Worm (Caenorhabditis elegans) whole organism, L4/young adult: ENCODE results near the gene C33G8.2.

Source experiments
- W03F9.2 ChIP-seq: fragments of 150-350 bp; optimal IDR thresholded peaks from 2 replicates; lab custom pipeline; 2014; ENCODE audit warnings: missing biosample characterization, missing genetic modification characterization
- dao-5 ChIP-seq: sonication (generic microtip); optimal IDR thresholded peaks from 2 replicates; lab custom pipeline; 2016; ENCODE audit warnings: missing genotype, missing genetic modification characterization, moderate library complexity, missing compliant biosample characterization
- him-1 ChIP-seq: sonication (generic microtip); optimal IDR thresholded peaks from 2 replicates; lab custom pipeline; 2016; ENCODE audit warnings: missing genotype, missing genetic modification reagents, missing genetic modification characterization, missing compliant biosample characterization

DNA sequence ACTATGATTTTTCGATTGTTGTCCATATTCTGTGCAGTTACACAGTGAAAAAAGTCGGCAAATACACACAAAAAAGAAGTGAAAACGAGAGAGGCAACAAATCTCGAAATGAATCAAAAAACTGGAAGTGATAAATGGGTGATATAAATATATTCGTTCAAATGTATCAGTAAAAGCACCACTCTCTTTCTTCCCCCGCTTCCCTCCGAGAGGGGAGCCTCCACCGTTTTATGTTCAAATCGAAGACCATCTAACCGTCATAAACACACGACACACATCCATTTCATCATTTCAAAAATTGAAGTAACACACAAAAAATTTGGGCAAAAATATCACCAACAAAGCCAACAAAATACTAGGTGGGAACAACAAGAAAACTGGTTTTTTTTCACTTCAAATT lies 17.5 kb downstream of the C33G8.2 start, which contains the start of gene F20A1.6:
- TF ChIP-seq W03F9.2 (no peak), dao-5 (tag; lab: Kevin White, UChicago) (no peak), him-1 (no peak)
